Fruit fly (Drosophila melanogaster) whole organism, pupa: ENCODE data around the gene tws.

Experiments
- CG32121 ChIP-seq: fragments of 200-800 bp; sonication (Bioruptor generic); IDR thresholded peaks from 2 replicates; pipeline ENCODE4 v1.3.6; 2022; ENCODE audit warnings: missing biosample characterization, missing genetic modification characterization
- CG8159 ChIP-seq: fragments of 200-800 bp; sonication (Bioruptor generic); optimal IDR thresholded peaks from 3 replicates; lab custom pipeline; 2018; ENCODE audit warnings: missing biosample characterization, mild to moderate bottlenecking, missing genetic modification characterization, moderate library complexity
- D1 ChIP-seq: fragments of 200-800 bp; sonication (Bioruptor generic); optimal IDR thresholded peaks from 2 replicates; lab custom pipeline; 2018; ENCODE audit warnings: missing biosample characterization, mild to moderate bottlenecking, missing genetic modification characterization, moderate library complexity

DNA sequence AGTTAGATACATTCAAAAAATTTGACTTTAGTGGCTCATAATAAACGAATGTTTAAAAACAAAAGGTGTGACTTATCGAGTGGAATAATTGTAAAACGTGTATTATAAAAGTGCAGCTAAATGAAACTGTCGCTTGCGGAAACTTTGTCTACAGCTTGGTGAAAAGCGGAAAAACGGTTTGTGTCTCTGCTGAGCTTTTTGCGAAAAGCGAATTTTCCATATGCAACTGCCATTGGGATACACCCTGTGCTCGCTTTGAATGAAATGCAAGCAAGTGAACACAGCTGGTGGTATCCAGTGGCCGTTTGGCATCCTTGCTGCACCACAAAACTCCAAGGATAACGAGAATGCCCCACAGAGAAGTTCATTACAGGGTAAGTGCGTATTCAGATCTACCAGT, 48.7 kb downstream of the tws start:
- no peak for TF ChIP-seq CG32121 (GFP tag; lab: Robert Waterston, UW)
- no peak for TF ChIP-seq D1
- no peak for TF ChIP-seq CG8159
